Fruit fly (Drosophila melanogaster) whole organism, embryonic: ENCODE results near the gene CG8563.

Source experiments
- ATbp ChIP-seq: fragments of 200-800 bp; sonication (Bioruptor generic); optimal IDR thresholded peaks from 2 replicates; lab custom pipeline; 2017; ENCODE audit warnings: missing biosample characterization, mild to moderate bottlenecking, missing genetic modification characterization, missing genetic modification reagents
- CG10209 ChIP-seq: fragments of 200-800 bp; sonication (Bioruptor generic); optimal IDR thresholded peaks from 3 replicates; lab custom pipeline; 2017; ENCODE audit warnings: missing biosample characterization, mild to moderate bottlenecking, missing genetic modification characterization, missing genetic modification reagents
- CG12071 ChIP-seq: fragments of 200-800 bp; sonication (Bioruptor generic); optimal IDR thresholded peaks from 3 replicates; lab custom pipeline; 2018; ENCODE audit warnings: missing biosample characterization, mild to moderate bottlenecking, missing genetic modification characterization
- CG15269 ChIP-seq: fragments of 200-800 bp; sonication (Bioruptor generic); optimal IDR thresholded peaks from 2 replicates; lab custom pipeline; 2018; ENCODE audit warnings: missing biosample characterization, mild to moderate bottlenecking, missing genetic modification characterization, moderate library complexity
- CG1529 ChIP-seq: fragments of 200-800 bp; sonication (Bioruptor generic); optimal IDR thresholded peaks from 3 replicates; lab custom pipeline; 2018; ENCODE audit warnings: missing biosample characterization, missing genetic modification characterization
- CG18599 ChIP-seq: fragments of 200-800 bp; sonication (Bioruptor generic); optimal IDR thresholded peaks from 3 replicates; lab custom pipeline; 2017; ENCODE audit warnings: missing biosample characterization, missing genetic modification characterization, mild to moderate bottlenecking, moderate library complexity, missing genetic modification reagents
- CG2678 ChIP-seq: fragments of 200-800 bp; sonication (Bioruptor generic); optimal IDR thresholded peaks from 3 replicates; lab custom pipeline; 2019; ENCODE audit warnings: missing biosample characterization, mild to moderate bottlenecking, missing genetic modification characterization, moderate library complexity
- CG30020 ChIP-seq: fragments of 200-800 bp; optimal IDR thresholded peaks from 2 replicates; lab custom pipeline; 2019; ENCODE audit warnings: missing biosample characterization, mild to moderate bottlenecking, missing genetic modification characterization, moderate library complexity
- CG32767 ChIP-seq: fragments of 200-800 bp; sonication (Bioruptor generic); IDR thresholded peaks from 2 replicates; pipeline ENCODE4 v1.3.6; 2022; ENCODE audit warnings: missing biosample characterization, missing genetic modification characterization
- CG34224 ChIP-seq: fragments of 200-800 bp; sonication (Bioruptor generic); IDR thresholded peaks from 3 replicates; pipeline ENCODE4 v1.3.6; 2022; ENCODE audit warnings: missing biosample characterization, missing genetic modification characterization; ENCODE audit not compliant: partially characterized antibody
- CG34376 ChIP-seq: fragments of 200-800 bp; sonication (Bioruptor generic); optimal IDR thresholded peaks from 2 replicates; lab custom pipeline; 2018; ENCODE audit warnings: missing biosample characterization, mild to moderate bottlenecking, missing genetic modification characterization
- CG3838 ChIP-seq: fragments of 200-800 bp; sonication (Bioruptor generic); optimal IDR thresholded peaks from 3 replicates; lab custom pipeline; 2016; ENCODE audit warnings: missing biosample characterization, missing genetic modification characterization
- CG42726 ChIP-seq: fragments of 200-800 bp; sonication (Bioruptor generic); IDR thresholded peaks from 2 replicates; pipeline ENCODE4 v1.3.6; 2022; ENCODE audit warnings: missing biosample characterization, missing genetic modification characterization; ENCODE audit not compliant: partially characterized antibody
- CG4617 ChIP-seq: fragments of 200-800 bp; sonication (Bioruptor generic); optimal IDR thresholded peaks from 3 replicates; lab custom pipeline; 2016; ENCODE audit warnings: missing biosample characterization, missing genetic modification characterization, borderline replicate concordance
- CG8924 ChIP-seq: fragments of 200-800 bp; optimal IDR thresholded peaks from 3 replicates; lab custom pipeline; 2019; ENCODE audit warnings: missing biosample characterization, mild to moderate bottlenecking, missing genetic modification characterization, moderate library complexity
- CG8944 ChIP-seq: fragments of 200-800 bp; sonication (Bioruptor generic); optimal IDR thresholded peaks from 3 replicates; lab custom pipeline; 2016; ENCODE audit warnings: missing biosample characterization, missing genetic modification characterization
- CG9932 ChIP-seq: fragments of 200-800 bp; sonication (Bioruptor generic); IDR thresholded peaks from 2 replicates; pipeline ENCODE4 v1.3.6; 2022; ENCODE audit warnings: missing biosample characterization, missing genetic modification characterization
- Ets65A ChIP-seq: fragments of 200-800 bp; sonication (Bioruptor generic); peaks from one replicate; lab custom pipeline; 2016; ENCODE audit warnings: missing biosample characterization, missing genetic modification characterization
- GATAe ChIP-seq: fragments of 200-800 bp; sonication (Bioruptor generic); conservative IDR thresholded peaks from 2 replicates; pipeline ENCODE4 v1.3.6; 2022; ENCODE audit warnings: missing biosample characterization, missing genetic modification characterization
- Gug ChIP-seq: fragments of 200-800 bp; sonication (Bioruptor generic); IDR thresholded peaks from 4 replicates; pipeline ENCODE4 v1.3.6; 2022; ENCODE audit warnings: missing biosample characterization, missing genetic modification characterization
- Hey ChIP-seq: fragments of 200-800 bp; sonication (Bioruptor generic); optimal IDR thresholded peaks from 3 replicates; lab custom pipeline; 2018; ENCODE audit warnings: missing biosample characterization, mild to moderate bottlenecking, missing genetic modification characterization
- Kr ChIP-seq: fragments of 200-800 bp; sonication (Bioruptor generic); optimal IDR thresholded peaks from 2 replicates; lab custom pipeline; 2017; ENCODE audit warnings: missing biosample characterization, mild to moderate bottlenecking, missing genetic modification characterization
- Optix ChIP-seq: fragments of 200-800 bp; sonication (Bioruptor generic); IDR thresholded peaks from 3 replicates; pipeline ENCODE4 v1.3.6; 2022; ENCODE audit warnings: missing biosample characterization, missing genetic modification characterization
- Rx ChIP-seq: fragments of 200-800 bp; sonication (Bioruptor generic); IDR thresholded peaks from 2 replicates; pipeline ENCODE4 v1.3.6; 2022; ENCODE audit warnings: missing biosample characterization, missing genetic modification characterization
- Scr ChIP-seq: fragments of 200-800 bp; sonication (Bioruptor generic); IDR thresholded peaks from 2 replicates; pipeline ENCODE4 v1.3.6; 2022; ENCODE audit warnings: missing biosample characterization, missing genetic modification characterization; ENCODE audit not compliant: partially characterized antibody
- TFAM ChIP-seq: fragments of 200-800 bp; sonication (Bioruptor generic); optimal IDR thresholded peaks from 2 replicates; lab custom pipeline; 2017; ENCODE audit warnings: missing biosample characterization, missing genetic modification characterization, inconsistent platforms
- Vsx1 ChIP-seq: fragments of 200-800 bp; sonication (Bioruptor generic); optimal IDR thresholded peaks from 2 replicates; lab custom pipeline; 2017; ENCODE audit warnings: missing biosample characterization, mild to moderate bottlenecking, missing genetic modification characterization, missing genetic modification reagents
- aop ChIP-seq: fragments of 200-800 bp; sonication (Bioruptor generic); IDR thresholded peaks from 2 replicates; pipeline ENCODE4 v1.3.6; 2022; ENCODE audit warnings: missing biosample characterization, missing genetic modification characterization
- ase ChIP-seq: fragments of 200-800 bp; sonication (Bioruptor generic); IDR thresholded peaks from 3 replicates; pipeline ENCODE4 v1.3.6; 2022; ENCODE audit warnings: missing biosample characterization, missing genetic modification characterization
- caup ChIP-seq: fragments of 200-800 bp; sonication (Bioruptor generic); optimal IDR thresholded peaks from 3 replicates; lab custom pipeline; 2017; ENCODE audit warnings: missing biosample characterization, mild to moderate bottlenecking, missing genetic modification characterization, moderate library complexity; ENCODE audit not compliant: severe bottlenecking
- chm ChIP-seq: fragments of 200-800 bp; sonication (Bioruptor generic); IDR thresholded peaks from 2 replicates; pipeline ENCODE4 v1.3.6; 2022; ENCODE audit warnings: missing biosample characterization, missing genetic modification characterization
- cwo ChIP-seq: fragments of 200-800 bp; sonication (Bioruptor generic); optimal IDR thresholded peaks from 3 replicates; lab custom pipeline; 2017; ENCODE audit warnings: missing biosample characterization, missing genetic modification characterization, mild to moderate bottlenecking, moderate library complexity, missing genetic modification reagents
- emc ChIP-seq: fragments of 200-800 bp; sonication (Bioruptor generic); optimal IDR thresholded peaks from 2 replicates; lab custom pipeline; 2016; ENCODE audit warnings: missing biosample characterization, missing genetic modification characterization
- eve ChIP-seq, 2 experiments: fragments of >200 bp; optimal IDR thresholded peaks; 2 replicates each; lab custom pipeline; 2017; ENCODE audit warnings: missing biosample characterization in 2 of 2, missing genetic modification characterization in 2 of 2
- exex ChIP-seq: fragments of 200-800 bp; sonication (Bioruptor generic); optimal IDR thresholded peaks from 4 replicates; lab custom pipeline; 2018; ENCODE audit warnings: missing biosample characterization, mild to moderate bottlenecking, missing genetic modification characterization, moderate library complexity
- fd64A ChIP-seq: fragments of 200-800 bp; sonication (Bioruptor generic); optimal IDR thresholded peaks from 3 replicates; lab custom pipeline; 2018; ENCODE audit warnings: missing biosample characterization, mild to moderate bottlenecking, missing genetic modification characterization
- grn ChIP-seq: fragments of 200-800 bp; sonication (Bioruptor generic); optimal IDR thresholded peaks from 3 replicates; lab custom pipeline; 2017; ENCODE audit warnings: missing biosample characterization, missing genetic modification characterization
- h ChIP-seq: fragments of >200 bp; optimal IDR thresholded peaks from 2 replicates; lab custom pipeline; 2017
- ind ChIP-seq: fragments of 200-800 bp; sonication (Bioruptor generic); optimal IDR thresholded peaks from 3 replicates; lab custom pipeline; 2016; ENCODE audit warnings: missing biosample characterization, missing genetic modification characterization
- knrl ChIP-seq: fragments of 200-800 bp; sonication (Bioruptor generic); IDR thresholded peaks from 3 replicates; pipeline ENCODE4 v1.3.6; 2022; ENCODE audit warnings: missing biosample characterization, missing genetic modification characterization; ENCODE audit not compliant: partially characterized antibody
- nerfin-2 ChIP-seq: fragments of 200-800 bp; sonication (Bioruptor generic); IDR thresholded peaks from 2 replicates; pipeline ENCODE4 v1.3.6; 2022; ENCODE audit warnings: missing biosample characterization, missing genetic modification characterization; ENCODE audit not compliant: partially characterized antibody
- oc ChIP-seq: fragments of 200-800 bp; sonication (Bioruptor generic); optimal IDR thresholded peaks from 2 replicates; lab custom pipeline; 2018; ENCODE audit warnings: missing biosample characterization, mild to moderate bottlenecking, missing genetic modification characterization, moderate library complexity
- org-1 ChIP-seq: fragments of 200-800 bp; sonication (Bioruptor generic); optimal IDR thresholded peaks from 2 replicates; lab custom pipeline; 2017; ENCODE audit warnings: missing biosample characterization, missing genetic modification characterization
- sens ChIP-seq: fragments of 200-800 bp; sonication (Bioruptor generic); peaks from one replicate; lab custom pipeline; 2016; ENCODE audit warnings: missing biosample characterization, missing genetic modification characterization
- sug ChIP-seq: fragments of 200-800 bp; optimal IDR thresholded peaks from 2 replicates; lab custom pipeline; 2019; ENCODE audit warnings: missing biosample characterization, mild to moderate bottlenecking, missing genetic modification characterization, moderate library complexity
- trem ChIP-seq: fragments of 200-800 bp; optimal IDR thresholded peaks from 3 replicates; lab custom pipeline; 2019; ENCODE audit warnings: missing biosample characterization, mild to moderate bottlenecking, missing genetic modification characterization, moderate library complexity
- usp ChIP-seq: fragments of >200 bp; optimal IDR thresholded peaks from 2 replicates; lab custom pipeline; 2017; ENCODE audit warnings: missing biosample characterization, missing genetic modification characterization
- vnd ChIP-seq: fragments of 200-800 bp; sonication (Bioruptor generic); IDR thresholded peaks from 3 replicates; pipeline ENCODE4 v1.3.6; 2022; ENCODE audit warnings: missing biosample characterization, missing genetic modification characterization; ENCODE audit not compliant: partially characterized antibody
- z ChIP-seq: fragments of 200-800 bp; sonication (Bioruptor generic); IDR thresholded peaks from 3 replicates; pipeline ENCODE4 v1.3.6; 2022; ENCODE audit warnings: missing biosample characterization, missing genetic modification characterization

The CG8563 gene

dm6 chr3L:7397979-7398378, 7.4 kb downstream of the CG8563 start, which contains the start of gene CG8562 (continued):
- TF ChIP-seq CG42726 (GFP tag; lab: Robert Waterston, UW) (no peak), CG30020 (no peak), z (GFP tag; lab: Robert Waterston, UW) (no peak), CG1529 (GFP tag; lab: Kevin White, UChicago) (no peak), CG4617 (GFP tag; lab: Kevin White, UChicago) (no peak), CG3838 (GFP tag; lab: Kevin White, UChicago) (no peak), Rx (GFP tag; lab: Robert Waterston, UW) (no peak), CG32767 (GFP tag; lab: Robert Waterston, UW) (no peak), aop (no peak), Vsx1 (GFP tag; lab: Kevin White, UChicago) (peak; percentile 8), vnd (GFP tag; lab: Robert Waterston, UW) (peak; percentile 43; the same call in 2 of the 3 replicates), Optix (no peak), CG8924 (tag; lab: Kevin White, UChicago) (no peak), chm (GFP tag; lab: Robert Waterston, UW) (no peak), CG8944 (GFP tag; lab: Kevin White, UChicago) (no peak), CG2678 (tag; lab: Kevin White, UChicago) (no peak), CG34376 (GFP tag; lab: Kevin White, UChicago) (peak; percentile 13), usp (GFP tag; lab: Kevin White, UChicago) (no peak), ATbp (GFP tag; lab: Kevin White, UChicago) (no peak), emc (GFP tag; lab: Kevin White, UChicago) (no peak), knrl (GFP tag; lab: Robert Waterston, UW) (no peak), ind (no peak), cwo (GFP tag; lab: Kevin White, UChicago) (peak; percentile 14), sug (tag; lab: Kevin White, UChicago) (peak; percentile 44), TFAM (GFP tag; lab: Kevin White, UChicago) (no peak), eve (GFP tag; optimal IDR thresholded peaks at IDR 0.05; lab: Kevin White, UChicago) (no peak), grn (GFP tag; lab: Kevin White, UChicago) (peak; percentile 33), Ets65A (GFP tag; lab: Kevin White, UChicago) (no peak), oc (tag; lab: Kevin White, UChicago) (no peak), CG9932 (no peak), caup (GFP tag; lab: Kevin White, UChicago) (no peak), CG15269 (tag; lab: Kevin White, UChicago) (no peak), org-1 (GFP tag; lab: Kevin White, UChicago) (no peak), Hey (peak; percentile 64), Scr (no peak)

- TF ChIP-seq CG10209 (GFP tag; lab: Kevin White, UChicago) (no peak), fd64A (GFP tag; lab: Kevin White, UChicago) (no peak), exex (tag; lab: Kevin White, UChicago) (peak; percentile 13)
Observed at dm6 chr3L:7399770-7400169, 9.2 kb downstream of the CG8563 start, which contains the start of gene CG18417. Gene CG18417 (plus strand): TSS chr3L:7400070.

dm6 chr3L:7401972-7402371, 11.4 kb downstream of the CG8563 start:
- no peak for TF ChIP-seq CG34224 (GFP tag; lab: Robert Waterston, UW)
- TF ChIP-seq trem (tag; lab: Kevin White, UChicago): no peak
- TF ChIP-seq CG12071 (GFP tag; lab: Kevin White, UChicago): no peak
- TF ChIP-seq sens (GFP tag; lab: Kevin White, UChicago): peak; percentile 21
- TF ChIP-seq h: no peak
- TF ChIP-seq grn (GFP tag; lab: Kevin White, UChicago): peak; percentile 27
- peak; percentile 13 for TF ChIP-seq CG18599 (GFP tag; lab: Kevin White, UChicago)
- no peak for TF ChIP-seq Kr (GFP tag; lab: Kevin White, UChicago)
- peak; percentile 89 for TF ChIP-seq exex (tag; lab: Kevin White, UChicago)
- no peak for TF ChIP-seq ase (GFP tag; lab: Robert Waterston, UW)
- peak; percentile 52; the same call in 2 of the 3 replicates for TF ChIP-seq vnd (GFP tag; lab: Robert Waterston, UW)
- TF ChIP-seq nerfin-2 (GFP tag; lab: Robert Waterston, UW): no peak
- peak; percentile 26; the same call in 1 of the 2 replicates for TF ChIP-seq GATAe (GFP tag; lab: Robert Waterston, UW)
- peak; percentile 46 for TF ChIP-seq sug (tag; lab: Kevin White, UChicago)
- TF ChIP-seq Gug (GFP tag; lab: Robert Waterston, UW): no peak
